Worm (Caenorhabditis elegans): ENCODE results near the gene clik-2.

Gene clik-2

DNA sequence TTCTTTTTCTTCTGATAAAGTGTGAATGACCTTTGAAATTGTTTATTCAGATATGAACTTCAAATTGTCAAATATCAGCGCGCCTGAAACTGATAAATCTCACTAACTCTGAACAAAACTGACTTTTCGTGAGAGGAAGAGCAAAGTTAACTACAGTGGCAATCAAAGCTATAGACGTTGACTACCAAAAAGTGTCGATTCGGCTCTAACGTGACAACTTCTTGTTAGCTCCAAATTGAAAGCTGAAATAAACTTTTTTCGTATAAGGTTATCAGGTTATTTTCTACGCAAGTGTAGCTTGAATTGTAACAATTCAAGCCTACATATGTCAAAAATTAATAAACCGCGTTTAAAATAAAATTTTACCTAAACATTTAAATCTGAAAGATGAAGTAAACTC, 37.3 kb upstream of the clik-2 start:
- TF ChIP-seq zag-1 (tag; optimal IDR thresholded peaks at IDR 0.05) (no peak), F13H6.1 (tag; optimal IDR thresholded peaks at IDR 0.05) (no peak), gmeb-1 (tag; optimal IDR thresholded peaks at IDR 0.05) (peak; percentile 34), snpc-4 (tag; optimal IDR thresholded peaks at IDR 0.05) (no peak), crh-2 (tag; optimal IDR thresholded peaks at IDR 0.05) (peak; percentile 15)

DNA sequence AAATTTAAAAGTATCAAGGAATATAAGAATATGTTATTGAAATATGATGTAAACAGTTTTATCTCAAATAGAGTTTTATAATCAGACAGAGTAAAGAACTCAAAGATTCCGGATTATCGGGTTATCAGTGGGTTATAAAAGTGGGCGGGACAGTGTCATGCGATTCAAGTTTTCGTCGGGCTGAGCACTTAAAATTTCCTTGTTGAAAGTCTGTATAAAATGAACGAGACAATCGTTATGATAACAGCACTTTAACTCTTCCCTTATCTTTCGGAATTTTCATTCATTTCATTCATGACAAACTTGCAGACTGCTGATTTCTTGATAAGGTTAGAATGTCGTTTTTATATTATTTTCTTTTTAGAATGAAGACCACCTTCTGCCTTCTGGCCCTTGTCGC, 36.6 kb upstream of the clik-2 start, which contains the start of gene spp-14:
Gene spp-14 (plus strand): TSS at position 365 of the 400 bp plus-strand sequence.
- peak; percentile 58 for TF ChIP-seq F13H6.1 (tag; optimal IDR thresholded peaks at IDR 0.05)
- peak; percentile 76 for TF ChIP-seq sma-9 (GFP tag; optimal IDR thresholded peaks at IDR 0.05)
- TF ChIP-seq sma-9 (tag; optimal IDR thresholded peaks at IDR 0.05), result no peak
- TF ChIP-seq gmeb-1 (tag; optimal IDR thresholded peaks at IDR 0.05), result peak; percentile 49
- peak; percentile 35 for TF ChIP-seq crh-2 (tag; optimal IDR thresholded peaks at IDR 0.05)
- TF ChIP-seq sma-3 (GFP tag; optimal IDR thresholded peaks at IDR 0.05), result peak; percentile 54
- TF ChIP-seq ama-1 (optimal IDR thresholded peaks at IDR 0.05), result no peak
- TF ChIP-seq fos-1 (tag; optimal IDR thresholded peaks at IDR 0.05), result peak; percentile 78
- no peak for TF ChIP-seq unc-55 (GFP tag; optimal IDR thresholded peaks at IDR 0.05)

ce11 chrX:7724099-7724498, 35.1 kb upstream of the clik-2 start:
- TF ChIP-seq unc-39 (tag; optimal IDR thresholded peaks at IDR 0.05) (no peak), mab-5 (tag; optimal IDR thresholded peaks at IDR 0.05) (no peak), egl-27 (tag; optimal IDR thresholded peaks at IDR 0.05) (no peak), nhr-12 (tag; optimal IDR thresholded peaks at IDR 0.05) (no peak), alr-1 (tag; optimal IDR thresholded peaks at IDR 0.05) (no peak), elt-3 (tag; optimal IDR thresholded peaks at IDR 0.05) (no peak)

- no peak for TF ChIP-seq blmp-1 (tag; optimal IDR thresholded peaks at IDR 0.05; ENCODE audit: insufficient read depth)
- no peak for TF ChIP-seq crh-2 (tag; optimal IDR thresholded peaks at IDR 0.05)
- no peak for TF ChIP-seq zag-1 (tag; optimal IDR thresholded peaks at IDR 0.05)
- TF ChIP-seq nhr-77 (tag; optimal IDR thresholded peaks at IDR 0.05), result no peak
- TF ChIP-seq snpc-4 (tag; optimal IDR thresholded peaks at IDR 0.05), result no peak
- TF ChIP-seq ztf-4 (tag; optimal IDR thresholded peaks at IDR 0.05), result no peak
- TF ChIP-seq nhr-21 (tag; optimal IDR thresholded peaks at IDR 0.05), result no peak
- TF ChIP-seq mbf-1 (tag; optimal IDR thresholded peaks at IDR 0.05), result no peak
- TF ChIP-seq skn-1 (tag; optimal IDR thresholded peaks at IDR 0.05), result no peak
- no peak for TF ChIP-seq ztf-1 (GFP tag; conservative IDR thresholded peaks at IDR 0.05)
- TF ChIP-seq lsy-2 (tag; optimal IDR thresholded peaks at IDR 0.05), result no peak
- no peak for TF ChIP-seq ztf-11 (tag; optimal IDR thresholded peaks at IDR 0.05)
- no peak for TF ChIP-seq Y55F3AM.14 (GFP tag; optimal IDR thresholded peaks at IDR 0.05)
- TF ChIP-seq unc-39 (tag; optimal IDR thresholded peaks at IDR 0.05), result no peak
- no peak for TF ChIP-seq unc-55 (GFP tag; optimal IDR thresholded peaks at IDR 0.05)
- no peak for TF ChIP-seq F13H6.1 (tag; optimal IDR thresholded peaks at IDR 0.05)
- TF ChIP-seq ceh-82 (tag; optimal IDR thresholded peaks at IDR 0.05), result no peak
- no peak for TF ChIP-seq mdl-1 (tag; optimal IDR thresholded peaks at IDR 0.05)
- no peak for TF ChIP-seq nhr-10 (tag; optimal IDR thresholded peaks at IDR 0.05)
- TF ChIP-seq elt-3 (tag; optimal IDR thresholded peaks at IDR 0.05), result no peak
Observed at ce11 chrX:7720565-7720964, 31.5 kb upstream of the clik-2 start.

DNA sequence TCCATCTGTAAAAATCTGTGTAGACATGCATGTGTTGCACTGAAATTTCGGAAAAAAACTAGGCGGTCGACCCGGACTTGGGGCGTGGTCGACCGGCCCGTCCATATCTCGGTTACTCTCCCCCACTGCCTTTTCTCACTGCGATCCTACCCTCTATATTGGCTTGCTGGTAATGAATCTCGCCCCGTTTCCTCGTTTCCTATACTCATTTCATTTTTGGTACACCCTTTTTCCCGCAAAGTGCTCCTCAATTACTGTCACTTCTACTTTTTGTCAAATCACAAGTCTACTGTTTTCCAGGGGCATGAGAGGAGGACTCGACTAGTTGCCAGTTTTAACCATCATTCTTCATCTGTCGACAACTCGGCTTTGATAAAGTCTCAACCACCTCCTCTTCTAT, 30.0 kb upstream of the clik-2 start, which contains the start of gene K09F5.6:
Gene K09F5.6 (plus strand): TSS at position 301 of the 400 bp plus-strand sequence.
- TF ChIP-seq alr-1 (tag; optimal IDR thresholded peaks at IDR 0.05), result no peak
- TF ChIP-seq nhr-129 (tag; optimal IDR thresholded peaks at IDR 0.05), result no peak
- no peak for TF ChIP-seq ZK546.5 (tag; optimal IDR thresholded peaks at IDR 0.05)
- TF ChIP-seq zag-1 (tag; optimal IDR thresholded peaks at IDR 0.05), result no peak
- no peak for TF ChIP-seq ztf-4 (tag; optimal IDR thresholded peaks at IDR 0.05)
- no peak for TF ChIP-seq fos-1 (tag; optimal IDR thresholded peaks at IDR 0.05)

DNA sequence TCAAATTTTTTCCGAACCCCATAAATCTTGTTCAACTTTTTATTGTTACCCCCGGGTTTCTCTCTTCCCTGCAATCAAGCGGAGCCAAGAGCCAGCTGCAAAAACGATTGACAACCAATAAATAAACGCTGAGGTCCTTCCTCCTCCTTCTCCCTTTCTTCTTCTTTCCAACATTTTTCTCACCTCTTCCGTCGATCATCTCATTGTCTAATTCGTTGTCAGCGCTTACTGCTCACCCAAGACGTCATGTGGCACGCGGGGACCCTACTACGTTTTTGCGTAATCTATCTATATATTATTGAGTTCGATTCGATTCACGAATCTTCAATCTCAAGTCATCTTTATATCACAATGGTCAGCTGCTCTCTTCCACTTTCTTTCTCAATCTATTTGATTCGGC, 26.4 kb upstream of the clik-2 start:
- TF ChIP-seq nhr-129 (tag; optimal IDR thresholded peaks at IDR 0.05) (peak; percentile 45), lsy-2 (tag; optimal IDR thresholded peaks at IDR 0.05) (peak in 1 of 2 experiments; percentile 10), nhr-10 (tag; optimal IDR thresholded peaks at IDR 0.05) (no peak), sma-9 (GFP tag; optimal IDR thresholded peaks at IDR 0.05) (peak; percentile 46), sma-9 (tag; optimal IDR thresholded peaks at IDR 0.05) (no peak), F13H6.1 (tag; optimal IDR thresholded peaks at IDR 0.05) (peak; percentile 76), mab-5 (tag; optimal IDR thresholded peaks at IDR 0.05) (peak; percentile 18), alr-1 (tag; optimal IDR thresholded peaks at IDR 0.05) (no peak)

All from whole organism, L2 larva.